Worm (Caenorhabditis elegans) whole organism, L2 larva: ENCODE measurements around the gene clec-70.
A peak's percentile ranks its signal among the peaks of the same experiment; 100 is the strongest.

Experiments used
- C34F6.9 ChIP-seq: fragments of 150-350 bp; optimal IDR thresholded peaks from 2 replicates; lab custom pipeline; 2014; ENCODE audit warnings: missing biosample characterization, missing genetic modification characterization
- F13H6.1 ChIP-seq: sonication (generic microtip); optimal IDR thresholded peaks from 2 replicates; lab custom pipeline; 2016; ENCODE audit warnings: missing genetic modification characterization, missing compliant biosample characterization
- ZK546.5 ChIP-seq: sonication (generic microtip); optimal IDR thresholded peaks from 2 replicates; lab custom pipeline; 2017; ENCODE audit warnings: missing biosample characterization, missing genetic modification characterization
- alr-1 ChIP-seq: fragments of 150-350 bp; optimal IDR thresholded peaks from 2 replicates; lab custom pipeline; 2014; ENCODE audit warnings: missing biosample characterization, missing genetic modification characterization
- aly-2 ChIP-seq: fragments of 150-350 bp; optimal IDR thresholded peaks from 2 replicates; lab custom pipeline; 2014; ENCODE audit warnings: missing biosample characterization, missing genetic modification characterization
- ama-1 ChIP-seq: fragments of 150-350 bp; optimal IDR thresholded peaks from 2 replicates; lab custom pipeline; 2018; ENCODE audit warnings: inconsistent platforms
- ceh-16 ChIP-seq: fragments of 150-350 bp; optimal IDR thresholded peaks from 2 replicates; lab custom pipeline; 2014; ENCODE audit warnings: missing biosample characterization, missing genetic modification characterization
- ceh-82 ChIP-seq: fragments of 150-350 bp; optimal IDR thresholded peaks from 2 replicates; lab custom pipeline; 2014; ENCODE audit warnings: missing biosample characterization, missing genetic modification characterization
- crh-2 ChIP-seq: sonication (generic microtip); optimal IDR thresholded peaks from 2 replicates; lab custom pipeline; 2017; ENCODE audit warnings: missing biosample characterization, missing genetic modification characterization
- dmd-4 ChIP-seq: sonication (generic microtip); optimal IDR thresholded peaks from 2 replicates; lab custom pipeline; 2017; ENCODE audit warnings: missing biosample characterization, missing genetic modification characterization
- egl-27 ChIP-seq: sonication (generic microtip); optimal IDR thresholded peaks from 3 replicates; lab custom pipeline; 2017; ENCODE audit warnings: missing biosample characterization, missing genetic modification reagents, missing genetic modification characterization
- elt-1 ChIP-seq: fragments of 150-350 bp; optimal IDR thresholded peaks from 2 replicates; lab custom pipeline; 2014; ENCODE audit warnings: missing biosample characterization, missing genetic modification characterization
- elt-3 ChIP-seq: sonication (generic microtip); optimal IDR thresholded peaks from 2 replicates; lab custom pipeline; 2017; ENCODE audit warnings: missing biosample characterization, missing genetic modification characterization
- fos-1 ChIP-seq: fragments of 150-350 bp; optimal IDR thresholded peaks from 2 replicates; lab custom pipeline; 2014; ENCODE audit warnings: missing biosample characterization, missing genetic modification characterization
- gmeb-1 ChIP-seq: fragments of 150-350 bp; optimal IDR thresholded peaks from 2 replicates; lab custom pipeline; 2014; ENCODE audit warnings: missing biosample characterization, missing genetic modification characterization
- lin-11 ChIP-seq: fragments of 150-350 bp; sonication (generic microtip); optimal IDR thresholded peaks from 2 replicates; lab custom pipeline; 2014; ENCODE audit warnings: missing biosample characterization, missing genetic modification characterization, inconsistent platforms, mixed read lengths
- lin-13 ChIP-seq: fragments of 150-350 bp; optimal IDR thresholded peaks from 2 replicates; lab custom pipeline; 2014; ENCODE audit warnings: missing biosample characterization, missing genetic modification reagents, missing genetic modification characterization
- mab-5 ChIP-seq: fragments of 150-350 bp; optimal IDR thresholded peaks from 2 replicates; lab custom pipeline; 2014; ENCODE audit warnings: missing biosample characterization, missing genetic modification characterization
- mdl-1 ChIP-seq, 2 experiments: fragments of 150-350 bp in 1 of 2; sonication (generic microtip) in 1 of 2; optimal IDR thresholded peaks; 2 replicates each; lab custom pipeline; 2017; ENCODE audit warnings: missing biosample characterization in 2 of 2, missing genetic modification characterization in 2 of 2
- nhr-10 ChIP-seq: sonication (generic microtip); optimal IDR thresholded peaks from 2 replicates; lab custom pipeline; 2017; ENCODE audit warnings: missing biosample characterization, missing genetic modification characterization
- nhr-11 ChIP-seq: fragments of 150-350 bp; optimal IDR thresholded peaks from 2 replicates; lab custom pipeline; 2014; ENCODE audit warnings: missing biosample characterization, missing genetic modification characterization
- nhr-129 ChIP-seq: fragments of 150-350 bp; optimal IDR thresholded peaks from 2 replicates; lab custom pipeline; 2014; ENCODE audit warnings: missing biosample characterization, missing genetic modification characterization
- nhr-23 ChIP-seq: fragments of 150-350 bp; optimal IDR thresholded peaks from 2 replicates; lab custom pipeline; 2014; ENCODE audit warnings: missing biosample characterization, missing genetic modification reagents, missing genetic modification characterization
- nhr-237 ChIP-seq: fragments of 150-350 bp; optimal IDR thresholded peaks from 2 replicates; lab custom pipeline; 2014; ENCODE audit warnings: missing biosample characterization, missing genetic modification characterization
- nhr-25 ChIP-seq: fragments of 150-350 bp; sonication (generic microtip); optimal IDR thresholded peaks from 3 replicates; lab custom pipeline; 2014; ENCODE audit warnings: missing biosample characterization, missing genetic modification characterization
- nhr-77 ChIP-seq: fragments of 150-350 bp; optimal IDR thresholded peaks from 2 replicates; lab custom pipeline; 2014; ENCODE audit warnings: missing biosample characterization, missing genetic modification characterization
- peb-1 ChIP-seq: fragments of 150-350 bp; optimal IDR thresholded peaks from 2 replicates; lab custom pipeline; 2014; ENCODE audit warnings: missing biosample characterization, missing genetic modification characterization
- skn-1 ChIP-seq: sonication (generic microtip); optimal IDR thresholded peaks from 2 replicates; lab custom pipeline; 2017; ENCODE audit warnings: missing biosample characterization, missing genetic modification characterization
- sma-9 ChIP-seq, 2 experiments: fragments of 150-350 bp in 1 of 2; sonication (generic microtip) in 1 of 2; optimal IDR thresholded peaks; 2 replicates each; lab custom pipeline; 2014 to 2016; ENCODE audit warnings: missing genetic modification characterization in 2 of 2, mild to moderate bottlenecking in 1 of 2, missing biosample characterization in 1 of 2, missing compliant biosample characterization in 1 of 2, missing genetic modification reagents in 1 of 2, moderate library complexity in 1 of 2
- snpc-4 ChIP-seq: fragments of 150-350 bp; optimal IDR thresholded peaks from 2 replicates; lab custom pipeline; 2014; ENCODE audit warnings: missing biosample characterization, missing genetic modification characterization
- unc-55 ChIP-seq: fragments of 150-350 bp; sonication (generic microtip); optimal IDR thresholded peaks from 3 replicates; lab custom pipeline; 2014; ENCODE audit warnings: missing biosample characterization, missing genetic modification reagents, missing genetic modification characterization
- unc-62 ChIP-seq: fragments of 150-350 bp; optimal IDR thresholded peaks from 2 replicates; lab custom pipeline; 2014; ENCODE audit warnings: missing biosample characterization, missing genetic modification reagents, missing genetic modification characterization
- zag-1 ChIP-seq: fragments of 150-350 bp; optimal IDR thresholded peaks from 2 replicates; lab custom pipeline; 2014; ENCODE audit warnings: missing biosample characterization, missing genetic modification characterization
- ztf-1 ChIP-seq: fragments of 200-800 bp; sonication (Bioruptor generic); conservative IDR thresholded peaks from 2 replicates; pipeline ENCODE4 v1.3.6; 2022; ENCODE audit warnings: missing genetic modification characterization, missing compliant biosample characterization
- ztf-11 ChIP-seq: sonication (generic microtip); optimal IDR thresholded peaks from 2 replicates; lab custom pipeline; 2017; ENCODE audit warnings: missing biosample characterization, missing genetic modification characterization

The clec-70 gene

DNA sequence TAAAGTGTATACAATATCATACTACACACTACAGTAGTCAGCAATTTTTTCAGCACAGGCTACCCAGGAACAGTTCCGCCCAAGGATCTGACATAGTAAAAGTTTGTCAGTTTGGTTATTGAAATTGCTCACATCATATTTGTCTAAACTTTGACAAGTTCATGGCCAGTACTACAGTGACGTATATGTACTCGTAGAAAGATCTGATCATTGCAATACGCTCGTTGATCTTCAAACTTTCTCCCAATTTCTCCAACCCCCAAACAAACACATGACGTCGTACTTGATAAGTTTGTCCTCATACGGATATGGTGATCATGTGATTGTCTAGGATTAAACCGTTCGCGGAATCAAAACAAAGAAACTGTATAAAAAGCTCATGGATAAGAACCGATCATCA lies 37.7 kb upstream of the clec-70 start, which contains the start of gene dct-8:
TSS of gene dct-8 (plus strand) at position 301 of the 400 bp plus-strand sequence.
- TF ChIP-seq ztf-11: no peak
- no peak for TF ChIP-seq fos-1 (tag; lab: Kevin White, UChicago)
- no peak for TF ChIP-seq aly-2 (tag; lab: Kevin White, UChicago)
- no peak for TF ChIP-seq ama-1
- no peak for TF ChIP-seq elt-1 (tag; lab: Kevin White, UChicago)
- TF ChIP-seq nhr-11 (tag; lab: Kevin White, UChicago): no peak
- no peak for TF ChIP-seq ceh-82 (tag; lab: Kevin White, UChicago)
- no peak for TF ChIP-seq ZK546.5 (tag; lab: Kevin White, UChicago)
- no peak for TF ChIP-seq ztf-1 (GFP tag; lab: Robert Waterston, UW)
- no peak for TF ChIP-seq elt-3
- no peak for TF ChIP-seq unc-62 (GFP tag; lab: Kevin White, UChicago)
- no peak for TF ChIP-seq crh-2 (tag; lab: Kevin White, UChicago)
- TF ChIP-seq egl-27 (tag; lab: Kevin White, UChicago): no peak
- no peak for TF ChIP-seq snpc-4 (tag; lab: Kevin White, UChicago)
- TF ChIP-seq unc-55: no peak
- no peak for TF ChIP-seq nhr-23 (tag; lab: Kevin White, UChicago)
- no peak for TF ChIP-seq peb-1 (tag; lab: Kevin White, UChicago)

DNA sequence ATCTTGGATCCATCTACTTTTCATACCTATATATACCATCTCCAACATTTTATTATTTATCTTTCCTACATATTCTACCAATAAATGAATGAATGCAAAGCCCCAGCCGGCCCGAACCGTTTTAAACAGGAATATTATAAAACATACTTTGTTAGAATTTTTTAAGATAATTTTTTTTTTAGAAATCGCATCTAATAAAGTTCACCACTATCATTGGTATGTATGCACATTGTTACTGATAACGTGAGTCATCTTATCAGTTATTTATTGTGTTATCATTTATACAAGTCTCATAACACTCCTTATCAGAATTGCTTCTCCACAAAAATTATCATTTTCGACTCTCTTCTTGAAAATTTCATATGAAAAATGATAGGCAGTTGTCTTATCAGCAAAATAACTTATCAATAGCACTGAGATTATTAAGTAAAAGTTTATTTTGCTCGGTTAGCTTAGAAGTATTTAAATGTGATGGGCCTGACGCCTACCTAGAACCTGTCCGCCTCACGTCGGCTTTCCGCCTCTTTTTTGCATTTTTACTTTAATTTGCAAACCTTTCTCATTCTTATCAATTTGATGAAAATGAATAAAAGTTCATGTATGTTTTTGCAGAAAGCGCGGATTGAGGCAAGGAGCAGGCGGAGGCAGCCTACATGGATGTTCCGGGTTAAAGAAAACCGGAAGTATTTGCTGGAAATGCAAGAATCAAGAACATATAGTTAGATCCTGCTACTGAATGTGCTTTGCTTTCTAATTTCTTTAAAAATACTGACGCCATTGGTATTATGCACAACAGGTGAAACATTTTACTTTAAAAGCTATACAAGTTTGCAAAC lies 32.6 kb upstream of the clec-70 start, which contains the start of gene srz-62:
TSS of gene srz-62 (plus strand) at position 786 of the 836 bp plus-strand sequence.
- TF ChIP-seq dmd-4 (tag; lab: Kevin White, UChicago) (no peak), alr-1 (no peak), ceh-82 (tag; lab: Kevin White, UChicago) (no peak), gmeb-1 (peak; percentile 72), ZK546.5 (tag; lab: Kevin White, UChicago) (no peak), sma-9 (GFP tag; optimal IDR thresholded peaks at IDR 0.05; lab: Kevin White, UChicago) (peak; percentile 49), sma-9 (tag; optimal IDR thresholded peaks at IDR 0.05; lab: Kevin White, UChicago) (no peak), fos-1 (tag; lab: Kevin White, UChicago) (peak; percentile 100), egl-27 (tag; lab: Kevin White, UChicago) (peak; percentile 92), crh-2 (tag; lab: Kevin White, UChicago) (peak; percentile 48), nhr-237 (tag; lab: Kevin White, UChicago) (no peak), skn-1 (tag; lab: Kevin White, UChicago) (no peak), mdl-1 (tag; optimal IDR thresholded peaks at IDR 0.05; lab: Kevin White, UChicago) (peak in 1 of 2 experiments; percentile 55)

DNA sequence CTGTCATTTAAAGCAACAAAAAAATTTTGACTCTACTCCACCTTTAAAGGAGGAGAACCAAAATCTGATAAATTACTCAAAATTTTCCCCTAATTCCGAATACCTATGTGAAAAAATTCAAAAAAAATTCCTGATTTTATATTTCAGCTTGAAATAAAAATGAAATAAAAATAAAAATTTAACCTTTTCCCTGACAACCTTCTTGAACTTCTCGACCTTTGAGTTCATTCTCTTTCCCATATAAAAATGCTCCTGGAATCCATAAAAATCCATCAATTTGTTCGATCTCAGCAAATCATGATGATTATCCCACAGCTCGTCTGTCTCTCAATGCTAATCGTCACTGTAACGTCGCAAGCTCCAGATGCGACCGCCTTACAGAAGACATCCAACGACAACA lies 29.6 kb upstream of the clec-70 start, which contains the start of gene F56D6.6:
TSS of gene F56D6.6 (plus strand) at position 301 of the 400 bp plus-strand sequence.
- TF ChIP-seq C34F6.9 (tag; lab: Kevin White, UChicago): no peak
- TF ChIP-seq lin-13 (GFP tag; lab: Kevin White, UChicago): no peak
- no peak for TF ChIP-seq skn-1 (tag; lab: Kevin White, UChicago)
- no peak for TF ChIP-seq nhr-77 (tag; lab: Kevin White, UChicago)
- TF ChIP-seq nhr-25: no peak
- TF ChIP-seq ama-1: no peak
- no peak for TF ChIP-seq nhr-237 (tag; lab: Kevin White, UChicago)
- no peak for TF ChIP-seq aly-2 (tag; lab: Kevin White, UChicago)
- TF ChIP-seq F13H6.1: no peak
- no peak for TF ChIP-seq mab-5 (tag; lab: Kevin White, UChicago)
- no peak for TF ChIP-seq nhr-23 (tag; lab: Kevin White, UChicago)
- no peak for TF ChIP-seq nhr-129 (tag; lab: Kevin White, UChicago)
- no peak for TF ChIP-seq snpc-4 (tag; lab: Kevin White, UChicago)
- no peak for TF ChIP-seq lin-11 (tag; lab: Kevin White, UChicago)
- no peak for TF ChIP-seq zag-1 (tag; lab: Kevin White, UChicago)
- TF ChIP-seq ztf-1 (GFP tag; lab: Robert Waterston, UW): no peak
- TF ChIP-seq gmeb-1: no peak

DNA sequence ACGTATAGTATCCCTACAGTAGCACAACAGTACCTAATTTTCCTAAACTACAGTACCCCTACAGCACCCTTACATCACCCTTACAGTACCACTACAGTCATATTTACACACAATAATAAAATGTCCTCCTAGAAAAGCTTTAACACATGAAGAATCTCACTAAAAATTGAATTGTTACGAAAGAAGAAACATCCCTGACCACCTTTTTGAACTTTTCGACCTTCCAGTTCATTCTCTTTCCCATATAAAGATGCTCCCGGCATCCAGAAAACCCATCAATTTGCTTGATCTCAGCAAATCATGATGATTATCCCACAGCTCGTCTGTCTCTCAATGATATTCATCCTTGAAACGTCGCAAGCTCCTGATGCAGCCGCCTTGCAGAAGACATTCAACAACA lies 27.9 kb upstream of the clec-70 start, which contains the start of gene F56D6.21:
TSS of gene F56D6.21 (plus strand) at position 301 of the 400 bp plus-strand sequence.
- no peak for TF ChIP-seq ztf-11
- no peak for TF ChIP-seq ceh-16 (tag; lab: Kevin White, UChicago)
- no peak for TF ChIP-seq nhr-10 (tag; lab: Kevin White, UChicago)
- TF ChIP-seq, all 48 proteins: peak for 0
